Worm (Caenorhabditis elegans): ENCODE results near the gene ddl-1.

The ddl-1 gene

DNA sequence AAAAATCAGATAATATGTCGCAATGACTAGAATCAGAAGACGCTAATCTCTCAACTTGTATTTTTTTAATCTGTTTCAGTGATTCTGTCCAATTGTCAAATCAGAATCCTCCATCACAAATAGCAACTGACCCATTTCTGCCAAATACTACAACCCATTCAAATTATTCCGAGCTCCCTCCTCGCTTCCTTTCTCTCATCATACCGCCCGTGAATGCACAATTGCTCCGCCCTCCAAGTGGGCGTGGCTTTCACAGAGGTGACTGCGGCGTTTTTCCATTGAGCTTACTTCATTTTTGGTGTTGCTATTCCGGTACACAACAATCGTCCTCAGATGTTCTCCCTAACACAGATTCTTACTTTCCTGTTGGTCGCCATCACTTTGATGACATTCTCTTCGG, 32.5 kb upstream of the ddl-1 start, which contains the start of gene flp-27:
Gene flp-27 (plus strand): TSS at position 301 of the 400 bp plus-strand sequence.
- TF ChIP-seq isw-1 (GFP tag; IDR thresholded peaks at IDR 0.05) (no peak), dpl-1 (GFP tag; optimal IDR thresholded peaks at IDR 0.05) (no peak), hlh-4 (tag; optimal IDR thresholded peaks at IDR 0.05) (no peak), tlp-1 (tag; optimal IDR thresholded peaks at IDR 0.05) (no peak), C34B4.2 (tag; optimal IDR thresholded peaks at IDR 0.05) (no peak), C04F5.9 (tag; optimal IDR thresholded peaks at IDR 0.05) (no peak), lsy-2 (tag; optimal IDR thresholded peaks at IDR 0.05) (no peak), nhr-71 (tag; optimal IDR thresholded peaks at IDR 0.05) (no peak), nhr-76 (tag; optimal IDR thresholded peaks at IDR 0.05) (no peak), lin-14 (GFP tag; optimal IDR thresholded peaks at IDR 0.05) (no peak), fos-1 (tag; optimal IDR thresholded peaks at IDR 0.05) (no peak), unc-86 (tag; optimal IDR thresholded peaks at IDR 0.05) (no peak)

DNA sequence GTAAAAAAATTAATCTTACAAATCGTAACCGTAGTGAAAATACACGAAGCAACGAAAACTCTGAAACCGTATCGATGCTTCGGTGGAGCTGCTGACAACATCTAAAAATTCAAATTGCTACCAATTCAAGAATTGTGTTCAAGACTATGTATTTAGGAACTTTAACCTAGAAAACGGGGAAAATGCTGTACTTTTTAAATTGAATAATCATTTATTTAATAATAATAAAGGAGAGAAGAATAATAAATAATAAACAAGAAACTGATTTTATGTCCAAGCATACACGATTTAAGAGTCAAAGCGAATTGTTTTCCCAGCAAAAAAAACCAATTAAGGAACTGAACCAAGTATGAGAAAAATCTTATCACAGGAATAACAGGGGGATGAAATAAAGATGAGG, 21.4 kb upstream of the ddl-1 start, which contains the start of gene C25H3.17:
Gene C25H3.17 (minus strand): TSS at position 101 of the 400 bp plus-strand sequence.
- TF ChIP-seq isw-1 (GFP tag; IDR thresholded peaks at IDR 0.05) (no peak), nhr-19 (GFP tag; conservative IDR thresholded peaks at IDR 0.05) (no peak), aly-2 (tag; optimal IDR thresholded peaks at IDR 0.05) (no peak), sup-37 (GFP tag; optimal IDR thresholded peaks at IDR 0.05) (no peak), nhr-76 (tag; optimal IDR thresholded peaks at IDR 0.05) (no peak), zip-4 (GFP tag; optimal IDR thresholded peaks at IDR 0.05) (no peak), lsy-2 (tag; optimal IDR thresholded peaks at IDR 0.05) (no peak), lin-14 (GFP tag; optimal IDR thresholded peaks at IDR 0.05) (no peak), nhr-47 (tag; optimal IDR thresholded peaks at IDR 0.05) (no peak), egl-13 (tag; optimal IDR thresholded peaks at IDR 0.05) (no peak), efl-3 (GFP tag; optimal IDR thresholded peaks at IDR 0.05) (no peak), nhr-77 (tag; optimal IDR thresholded peaks at IDR 0.05) (no peak)

DNA sequence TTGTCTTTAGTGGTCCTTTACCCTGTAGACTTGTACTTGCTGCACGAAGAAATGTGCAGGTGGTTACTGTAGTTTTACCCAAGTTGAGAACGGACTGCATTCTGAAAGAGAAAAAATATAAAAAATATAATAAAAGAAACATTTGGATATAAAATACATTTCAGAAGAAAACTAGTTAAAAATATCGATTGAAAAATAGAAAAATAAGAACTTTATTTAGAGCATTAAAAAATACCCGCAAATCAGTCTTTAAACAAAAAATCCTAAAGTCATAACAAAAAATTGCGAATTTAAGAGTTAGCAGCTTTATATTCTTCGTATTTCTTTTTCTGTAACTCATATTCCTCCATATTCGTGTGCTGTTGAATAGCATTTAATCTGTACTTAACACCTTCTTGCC, 20.7 kb upstream of the ddl-1 start, which contains the start of gene C25H3.7:
Gene C25H3.7 (minus strand): TSS at position 101 of the 400 bp plus-strand sequence.
- TF ChIP-seq elt-3 (tag; optimal IDR thresholded peaks at IDR 0.05) (no peak), egl-13 (tag; optimal IDR thresholded peaks at IDR 0.05) (no peak), skn-1 (tag; optimal IDR thresholded peaks at IDR 0.05) (no peak), efl-3 (GFP tag; optimal IDR thresholded peaks at IDR 0.05) (no peak), ztf-11 (tag; optimal IDR thresholded peaks at IDR 0.05) (no peak), swsn-7 (tag; optimal IDR thresholded peaks at IDR 0.05) (no peak), vab-15 (tag; optimal IDR thresholded peaks at IDR 0.05) (no peak), lin-35 (GFP tag; optimal IDR thresholded peaks at IDR 0.05) (no peak), fkh-4 (tag; optimal IDR thresholded peaks at IDR 0.05; ENCODE audit: borderline replicate concordance) (no peak), nhr-71 (tag; optimal IDR thresholded peaks at IDR 0.05) (no peak), snu-23 (GFP tag; optimal IDR thresholded peaks at IDR 0.05) (no peak), nhr-11 (tag; optimal IDR thresholded peaks at IDR 0.05) (no peak), unc-98 (GFP tag; IDR thresholded peaks at IDR 0.05) (no peak), hpl-2 (GFP tag; optimal IDR thresholded peaks at IDR 0.05) (no peak), jun-1 (tag; optimal IDR thresholded peaks at IDR 0.05) (no peak), ztf-4 (tag; optimal IDR thresholded peaks at IDR 0.05) (no peak), ceh-82 (tag; optimal IDR thresholded peaks at IDR 0.05) (no peak)

DNA sequence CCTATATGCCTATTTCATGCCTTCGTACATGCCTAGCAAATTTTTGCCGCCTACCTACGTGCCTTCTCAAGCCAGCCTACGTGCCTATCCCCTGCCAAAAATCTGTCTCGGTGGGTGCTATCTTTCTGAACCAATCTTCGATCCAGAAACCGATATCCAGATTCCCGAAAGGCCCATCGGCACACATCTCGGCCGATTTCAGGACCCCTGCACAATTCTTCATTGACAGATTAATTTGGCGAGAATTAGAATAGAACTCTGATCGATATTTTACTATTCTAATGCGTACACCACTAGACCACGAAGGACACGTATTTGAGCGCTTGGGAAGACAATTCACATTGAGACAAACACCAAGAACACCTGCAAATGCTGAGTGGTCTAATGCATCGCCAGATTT, 19.4 kb upstream of the ddl-1 start:
- no peak for TF ChIP-seq dsc-1 (tag; optimal IDR thresholded peaks at IDR 0.05)
- TF ChIP-seq nhr-77 (tag; optimal IDR thresholded peaks at IDR 0.05): no peak
- TF ChIP-seq hpl-2 (GFP tag; optimal IDR thresholded peaks at IDR 0.05): no peak
- TF ChIP-seq nhr-11 (tag; optimal IDR thresholded peaks at IDR 0.05): no peak
- no peak for TF ChIP-seq C34B4.2 (tag; optimal IDR thresholded peaks at IDR 0.05)
- TF ChIP-seq nhr-47 (tag; optimal IDR thresholded peaks at IDR 0.05): no peak
- TF ChIP-seq ets-5 (GFP tag; IDR thresholded peaks at IDR 0.05): no peak
- no peak for TF ChIP-seq mef-2 (tag; optimal IDR thresholded peaks at IDR 0.05)
- no peak for TF ChIP-seq unc-30 (tag; optimal IDR thresholded peaks at IDR 0.05)
- no peak for TF ChIP-seq mdl-1 (tag; optimal IDR thresholded peaks at IDR 0.05)
- no peak for TF ChIP-seq jun-1 (tag; optimal IDR thresholded peaks at IDR 0.05)
- no peak for TF ChIP-seq sup-37 (GFP tag; optimal IDR thresholded peaks at IDR 0.05)
- no peak for TF ChIP-seq nhr-19 (GFP tag; conservative IDR thresholded peaks at IDR 0.05)
- no peak for TF ChIP-seq tlp-1 (tag; optimal IDR thresholded peaks at IDR 0.05)
- no peak for TF ChIP-seq ces-1 (GFP tag; optimal IDR thresholded peaks at IDR 0.05)
- TF ChIP-seq pag-3 (tag; optimal IDR thresholded peaks at IDR 0.05; ENCODE audit: borderline replicate concordance, insufficient read depth): no peak
- no peak for TF ChIP-seq isw-1 (GFP tag; IDR thresholded peaks at IDR 0.05)
- TF ChIP-seq nhr-71 (tag; optimal IDR thresholded peaks at IDR 0.05): no peak

Measured in whole organism, L1 larva.